Fruit fly (Drosophila melanogaster) whole organism, prepupa: ENCODE data around the gene Oseg1.

Experiments used
- Blimp-1 ChIP-seq: fragments of 200-800 bp; sonication (Bioruptor generic); optimal IDR thresholded peaks from 3 replicates; lab custom pipeline; 2017; ENCODE audit warnings: missing biosample characterization, missing genetic modification characterization, mild to moderate bottlenecking, moderate library complexity, missing genetic modification reagents
- CG6808 ChIP-seq: fragments of 200-800 bp; sonication (Bioruptor generic); optimal IDR thresholded peaks from 3 replicates; lab custom pipeline; 2017; ENCODE audit warnings: missing biosample characterization, missing genetic modification characterization, mild to moderate bottlenecking, moderate library complexity, missing genetic modification reagents
- CG6854 ChIP-seq: fragments of 200-800 bp; sonication (Bioruptor generic); optimal IDR thresholded peaks from 2 replicates; lab custom pipeline; 2017; ENCODE audit warnings: missing biosample characterization, mild to moderate bottlenecking, missing genetic modification characterization
- CG8632 ChIP-seq: fragments of 200-800 bp; sonication (Bioruptor generic); optimal IDR thresholded peaks from 3 replicates; lab custom pipeline; 2016; ENCODE audit warnings: missing biosample characterization, missing genetic modification characterization
- Eip78C ChIP-seq: fragments of 200-800 bp; sonication (Bioruptor generic); peaks from one replicate; lab custom pipeline; 2016; ENCODE audit warnings: missing biosample characterization, missing genetic modification characterization
- Ets21C ChIP-seq: fragments of 200-800 bp; sonication (Bioruptor generic); optimal IDR thresholded peaks from 3 replicates; lab custom pipeline; 2016; ENCODE audit warnings: missing biosample characterization, missing genetic modification characterization
- Gug ChIP-seq: fragments of 200-800 bp; sonication (Bioruptor generic); IDR thresholded peaks from 2 replicates; pipeline ENCODE4 v1.3.6; 2022; ENCODE audit warnings: missing biosample characterization, missing genetic modification characterization
- achi ChIP-seq: fragments of 200-800 bp; sonication (Bioruptor generic); optimal IDR thresholded peaks from 3 replicates; lab custom pipeline; 2016; ENCODE audit warnings: missing biosample characterization, missing genetic modification characterization
- dac ChIP-seq: fragments of 200-800 bp; sonication (Bioruptor generic); optimal IDR thresholded peaks from 2 replicates; lab custom pipeline; 2017; ENCODE audit warnings: missing biosample characterization, mild to moderate bottlenecking, missing genetic modification characterization
- fkh ChIP-seq: fragments of 200-800 bp; sonication (Bioruptor generic); optimal IDR thresholded peaks from 3 replicates; lab custom pipeline; 2017; ENCODE audit warnings: missing biosample characterization, mild to moderate bottlenecking, missing genetic modification characterization, moderate library complexity
- svp ChIP-seq: fragments of 200-800 bp; sonication (Bioruptor generic); peaks from one replicate; lab custom pipeline; 2016; ENCODE audit warnings: missing biosample characterization, missing genetic modification characterization

- TF ChIP-seq CG6808 (GFP tag; lab: Kevin White, UChicago), result no peak
- TF ChIP-seq achi (GFP tag; lab: Kevin White, UChicago), result no peak
- TF ChIP-seq dac (GFP tag; lab: Kevin White, UChicago), result no peak
- TF ChIP-seq CG8632 (GFP tag; lab: Kevin White, UChicago), result no peak
- no peak for TF ChIP-seq Ets21C (GFP tag; lab: Kevin White, UChicago)
- no peak for TF ChIP-seq Eip78C
- no peak for TF ChIP-seq fkh (GFP tag; lab: Kevin White, UChicago)
- no peak for TF ChIP-seq Gug
- no peak for TF ChIP-seq CG6854 (GFP tag; lab: Kevin White, UChicago)
- no peak for TF ChIP-seq svp (GFP tag; lab: Kevin White, UChicago)
- no peak for TF ChIP-seq Blimp-1 (GFP tag; lab: Kevin White, UChicago)
Observed at dm6 chr3L:8451966-8452620, 39.5 kb upstream of the Oseg1 start.
